Worm (Caenorhabditis elegans) whole organism, young adult: ENCODE data around the gene str-238.

Experiments
- B0336.3 ChIP-seq: fragments of 200-800 bp; sonication (Bioruptor generic); IDR thresholded peaks from 2 replicates; pipeline ENCODE4 v1.3.6; 2022; ENCODE audit warnings: missing genetic modification characterization, missing compliant biosample characterization
- C17E4.6 ChIP-seq: fragments of 200-800 bp; sonication (Bioruptor generic); IDR thresholded peaks from 2 replicates; pipeline ENCODE4 v1.3.6; 2022; ENCODE audit warnings: missing genetic modification reagents, missing genetic modification characterization, missing compliant biosample characterization
- F37B4.10 ChIP-seq: fragments of 200-800 bp; sonication (Bioruptor generic); IDR thresholded peaks from 2 replicates; pipeline ENCODE4 v1.3.6; 2022; ENCODE audit warnings: missing genetic modification characterization, missing compliant biosample characterization
- F55B11.4 ChIP-seq: sonication (generic microtip); optimal IDR thresholded peaks from 2 replicates; lab custom pipeline; 2016; ENCODE audit warnings: missing compliant biosample characterization, missing genetic modification characterization, borderline replicate concordance; ENCODE audit not compliant: insufficient read depth
- F57A8.1 ChIP-seq: fragments of 200-800 bp; sonication (Bioruptor generic); optimal IDR thresholded peaks from 2 replicates; lab custom pipeline; 2018; ENCODE audit warnings: mild to moderate bottlenecking, missing genetic modification characterization, moderate library complexity, missing compliant biosample characterization
- K11D2.4 ChIP-seq: fragments of 200-800 bp; sonication (Bioruptor generic); IDR thresholded peaks from 2 replicates; pipeline ENCODE4 v1.3.6; 2022; ENCODE audit warnings: missing genetic modification reagents, missing genetic modification characterization, missing compliant biosample characterization
- K12H6.12 ChIP-seq: fragments of 200-800 bp; sonication (Bioruptor generic); optimal IDR thresholded peaks from 2 replicates; lab custom pipeline; 2018; ENCODE audit warnings: mild to moderate bottlenecking, missing genetic modification characterization, missing compliant biosample characterization
- T07F8.4 ChIP-seq: sonication (generic microtip); optimal IDR thresholded peaks from 2 replicates; lab custom pipeline; 2016; ENCODE audit warnings: mild to moderate bottlenecking, missing genetic modification characterization, moderate library complexity, missing compliant biosample characterization
- Y53F4B.3 ChIP-seq: fragments of 200-800 bp; sonication (Bioruptor generic); IDR thresholded peaks from 2 replicates; pipeline ENCODE4 v1.3.6; 2022; ENCODE audit warnings: missing genetic modification reagents, missing genetic modification characterization, missing compliant biosample characterization
- Y53G8AR.9 ChIP-seq: fragments of 200-800 bp; sonication (Bioruptor generic); conservative IDR thresholded peaks from 2 replicates; pipeline ENCODE4 v1.3.6; 2022; ENCODE audit warnings: missing genetic modification reagents, missing genetic modification characterization, missing compliant biosample characterization
- Y56A3A.18 ChIP-seq: fragments of 200-800 bp; sonication (Bioruptor generic); IDR thresholded peaks from 2 replicates; pipeline ENCODE4 v1.3.6; 2022; ENCODE audit warnings: missing genetic modification reagents, missing genetic modification characterization, missing compliant biosample characterization
- Y67H2A.10 ChIP-seq: fragments of 200-800 bp; sonication (Bioruptor generic); conservative IDR thresholded peaks from 2 replicates; pipeline ENCODE4 v1.3.6; 2022; ENCODE audit warnings: missing genetic modification reagents, missing genetic modification characterization, missing compliant biosample characterization
- Y95B8A.8 ChIP-seq: fragments of 200-800 bp; sonication (Bioruptor generic); IDR thresholded peaks from 2 replicates; pipeline ENCODE4 v1.3.6; 2022; ENCODE audit warnings: missing genetic modification reagents, missing genetic modification characterization, missing compliant biosample characterization
- ZK185.1 ChIP-seq: sonication (generic microtip); optimal IDR thresholded peaks from 2 replicates; lab custom pipeline; 2016; ENCODE audit warnings: mild to moderate bottlenecking, missing genetic modification characterization, missing compliant biosample characterization; ENCODE audit not compliant: poor library complexity, severe bottlenecking
- ama-1 ChIP-seq, 3 experiments: fragments of 150-350 bp in 1 of 3; sonication (generic microtip) in 2 of 3; optimal IDR thresholded peaks; 2 replicates each; lab custom pipeline; 2014 to 2018; ENCODE audit warnings: missing biosample characterization in 2 of 3, missing genetic modification characterization in 2 of 3, missing genetic modification reagents in 2 of 3
- bed-1 ChIP-seq: fragments of 200-800 bp; sonication (Bioruptor generic); IDR thresholded peaks from 2 replicates; pipeline ENCODE4 v1.3.6; 2022; ENCODE audit warnings: missing genetic modification reagents, missing genetic modification characterization, missing compliant biosample characterization
- ccch-3 ChIP-seq: fragments of 200-800 bp; sonication (Bioruptor generic); optimal IDR thresholded peaks from 2 replicates; lab custom pipeline; 2018; ENCODE audit warnings: mild to moderate bottlenecking, missing genetic modification characterization, missing compliant biosample characterization
- ceh-27 ChIP-seq: fragments of 200-800 bp; sonication (Bioruptor generic); optimal IDR thresholded peaks from 2 replicates; lab custom pipeline; 2018; ENCODE audit warnings: mild to moderate bottlenecking, missing genetic modification characterization, moderate library complexity, missing compliant biosample characterization
- ceh-40 ChIP-seq: fragments of 200-800 bp; sonication (Bioruptor generic); IDR thresholded peaks from 2 replicates; pipeline ENCODE4 v1.3.6; 2022; ENCODE audit warnings: missing genetic modification characterization, missing compliant biosample characterization
- die-1 ChIP-seq: sonication (generic microtip); optimal IDR thresholded peaks from 2 replicates; lab custom pipeline; 2016; ENCODE audit warnings: missing genotype, mild to moderate bottlenecking, missing genetic modification characterization, missing compliant biosample characterization
- efl-1 ChIP-seq: fragments of 150-350 bp; optimal IDR thresholded peaks from 2 replicates; lab custom pipeline; 2014; ENCODE audit warnings: missing biosample characterization, missing genetic modification reagents, missing genetic modification characterization
- egl-18 ChIP-seq: fragments of 200-800 bp; sonication (Bioruptor generic); IDR thresholded peaks from 2 replicates; pipeline ENCODE4 v1.3.6; 2022; ENCODE audit warnings: missing genetic modification reagents, missing genetic modification characterization, missing compliant biosample characterization
- egl-44 ChIP-seq: fragments of 200-800 bp; sonication (Bioruptor generic); IDR thresholded peaks from 2 replicates; pipeline ENCODE4 v1.3.6; 2022; ENCODE audit warnings: missing genetic modification reagents, missing genetic modification characterization, missing compliant biosample characterization
- him-1 ChIP-seq: sonication (generic microtip); optimal IDR thresholded peaks from 2 replicates; lab custom pipeline; 2016; ENCODE audit warnings: missing genotype, missing genetic modification reagents, missing genetic modification characterization, missing compliant biosample characterization
- hmg-1.2 ChIP-seq: fragments of 200-800 bp; sonication (Bioruptor generic); IDR thresholded peaks from 2 replicates; pipeline ENCODE4 v1.3.6; 2022; ENCODE audit warnings: missing genetic modification reagents, missing genetic modification characterization, missing compliant biosample characterization
- let-607 ChIP-seq, 2 experiments: fragments of 200-800 bp in 1 of 2; sonication (Bioruptor generic) in 1 of 2; sonication (generic microtip) in 1 of 2; optimal IDR thresholded peaks; 2 replicates each; lab custom pipeline; 2016 to 2018; ENCODE audit warnings: mild to moderate bottlenecking in 2 of 2, missing compliant biosample characterization in 2 of 2, missing genetic modification characterization in 2 of 2, moderate library complexity in 2 of 2, missing genotype in 1 of 2
- mes-4 ChIP-seq: sonication (generic microtip); optimal IDR thresholded peaks from 2 replicates; lab custom pipeline; 2016; ENCODE audit warnings: missing genotype, missing genetic modification characterization, missing compliant biosample characterization
- nfyb-1 ChIP-seq: fragments of 200-800 bp; sonication (Bioruptor generic); IDR thresholded peaks from 2 replicates; pipeline ENCODE4 v1.3.6; 2022; ENCODE audit warnings: missing genetic modification reagents, missing genetic modification characterization, missing compliant biosample characterization
- nhr-120 ChIP-seq: fragments of 200-800 bp; sonication (Bioruptor generic); IDR thresholded peaks from 2 replicates; pipeline ENCODE4 v1.3.6; 2022; ENCODE audit warnings: missing genetic modification characterization, missing compliant biosample characterization
- nhr-80 ChIP-seq: sonication (generic microtip); optimal IDR thresholded peaks from 2 replicates; lab custom pipeline; 2016; ENCODE audit warnings: missing genetic modification characterization, missing compliant biosample characterization
- pha-4 ChIP-seq: fragments of 150-350 bp; sonication (generic microtip); optimal IDR thresholded peaks from 2 replicates; lab custom pipeline; 2014; ENCODE audit warnings: missing biosample characterization, missing genetic modification reagents, missing genetic modification characterization
- repo-1 ChIP-seq: sonication (generic microtip); optimal IDR thresholded peaks from 2 replicates; lab custom pipeline; 2017; ENCODE audit warnings: mild to moderate bottlenecking, missing genetic modification characterization, missing compliant biosample characterization
- tbp1 ChIP-seq: fragments of 200-800 bp; sonication (Bioruptor generic); optimal IDR thresholded peaks from 2 replicates; lab custom pipeline; 2018; ENCODE audit warnings: mild to moderate bottlenecking, missing genetic modification characterization, missing compliant biosample characterization
- tlf-1 ChIP-seq: fragments of 200-800 bp; sonication (Bioruptor generic); optimal IDR thresholded peaks from 2 replicates; lab custom pipeline; 2018; ENCODE audit warnings: mild to moderate bottlenecking, missing genetic modification characterization, missing compliant biosample characterization
- unc-130 ChIP-seq: sonication (generic microtip); optimal IDR thresholded peaks from 2 replicates; lab custom pipeline; 2016; ENCODE audit warnings: missing genetic modification reagents, missing genetic modification characterization, missing compliant biosample characterization
- xnd-1 ChIP-seq: sonication (generic microtip); optimal IDR thresholded peaks from 2 replicates; lab custom pipeline; 2016; ENCODE audit warnings: missing genotype, missing genetic modification reagents, missing genetic modification characterization, missing compliant biosample characterization
- ztf-28 ChIP-seq: fragments of 200-800 bp; sonication (Bioruptor generic); IDR thresholded peaks from 2 replicates; pipeline ENCODE4 v1.3.6; 2022; ENCODE audit warnings: missing genetic modification reagents, missing genetic modification characterization, missing compliant biosample characterization
- ztf-3 ChIP-seq: fragments of 200-800 bp; sonication (Bioruptor generic); optimal IDR thresholded peaks from 2 replicates; lab custom pipeline; 2018; ENCODE audit warnings: mild to moderate bottlenecking, missing genetic modification characterization, missing compliant biosample characterization

Gene str-238

ce11 chrV:725807-726572 lies 38.8 kb upstream of the str-238 start (continued):
- no peak for TF ChIP-seq let-607 (tag; optimal IDR thresholded peaks at IDR 0.05; lab: Kevin White, UChicago)
- TF ChIP-seq nhr-120 (GFP tag; lab: Robert Waterston, UW), result peak; percentile 70; the same call in 1 of the 2 replicates
- TF ChIP-seq repo-1 (tag; lab: Kevin White, UChicago), result no peak
- no peak for TF ChIP-seq tlf-1
- no peak for TF ChIP-seq efl-1 (GFP tag; lab: Kevin White, UChicago)
- no peak for TF ChIP-seq tbp1 (GFP tag; lab: Kevin White, UChicago)
- no peak for TF ChIP-seq egl-44
- peak; percentile 86 for TF ChIP-seq ama-1 (optimal IDR thresholded peaks at IDR 0.05; lab: Kevin White, UChicago)
- no peak for TF ChIP-seq ama-1 (GFP tag; optimal IDR thresholded peaks at IDR 0.05; lab: Kevin White, UChicago)
- 0 out of 2 replicates have a peak, but pooled peaks have one; percentile 8 for TF ChIP-seq Y56A3A.18 (GFP tag; lab: Robert Waterston, UW)
- no peak for TF ChIP-seq him-1
- TF ChIP-seq xnd-1, result no peak
- TF ChIP-seq C17E4.6 (GFP tag; lab: Robert Waterston, UW), result no peak
- no peak for TF ChIP-seq F37B4.10 (GFP tag; lab: Robert Waterston, UW)
- TF ChIP-seq Y67H2A.10 (GFP tag; lab: Robert Waterston, UW), result no peak
- TF ChIP-seq egl-18 (GFP tag; lab: Robert Waterston, UW), result no peak; the same call in 1 of the 2 replicates
- TF ChIP-seq ccch-3, result no peak
- TF ChIP-seq hmg-1.2 (GFP tag; lab: Robert Waterston, UW), result no peak
- no peak for TF ChIP-seq ceh-40 (GFP tag; lab: Robert Waterston, UW)
- TF ChIP-seq die-1 (tag; lab: Kevin White, UChicago), result peak; percentile 31
- TF ChIP-seq bed-1 (GFP tag; lab: Robert Waterston, UW), result no peak
- TF ChIP-seq Y53G8AR.9 (GFP tag; lab: Robert Waterston, UW), result peak; percentile 64
- TF ChIP-seq F57A8.1 (GFP tag; lab: Kevin White, UChicago), result no peak
- TF ChIP-seq pha-4 (tag; lab: Kevin White, UChicago), result no peak
- TF ChIP-seq T07F8.4, result no peak
- TF ChIP-seq ztf-3, result peak; percentile 15
- TF ChIP-seq ztf-28 (GFP tag; lab: Robert Waterston, UW), result no peak
- TF ChIP-seq Y53F4B.3, result no peak
- no peak for TF ChIP-seq mes-4

ce11 chrV:726573-727483 lies 38.0 kb upstream of the str-238 start:
- TF ChIP-seq Y95B8A.8 (peak; percentile 18; the same call in 1 of the 2 replicates), nhr-120 (GFP tag; lab: Robert Waterston, UW) (0 out of 2 replicates have a peak, but pooled peaks have one; percentile 56), ztf-28 (GFP tag; lab: Robert Waterston, UW) (0 out of 2 replicates have a peak, but pooled peaks have one; percentile 10), Y67H2A.10 (GFP tag; lab: Robert Waterston, UW) (no peak), Y53G8AR.9 (GFP tag; lab: Robert Waterston, UW) (peak; percentile 35; the same call in 1 of the 2 replicates), ama-1 (optimal IDR thresholded peaks at IDR 0.05; lab: Kevin White, UChicago) (peak; percentile 38), ama-1 (GFP tag; optimal IDR thresholded peaks at IDR 0.05; lab: Kevin White, UChicago) (no peak), F55B11.4 (tag; lab: Kevin White, UChicago) (no peak), nfyb-1 (peak; percentile 10; the same call in 1 of the 2 replicates), K11D2.4 (GFP tag; lab: Robert Waterston, UW) (peak; percentile 32; the same call in 1 of the 2 replicates), K12H6.12 (tag; lab: Kevin White, UChicago) (peak; percentile 1), unc-130 (GFP tag; lab: Kevin White, UChicago) (no peak), let-607 (tag; optimal IDR thresholded peaks at IDR 0.05; lab: Kevin White, UChicago) (peak; percentile 0 to 33), Y56A3A.18 (GFP tag; lab: Robert Waterston, UW) (peak; percentile 41; the same call in 1 of the 2 replicates), B0336.3 (GFP tag; lab: Robert Waterston, UW) (peak; percentile 7; the same call in 1 of the 2 replicates), nhr-80 (tag; lab: Kevin White, UChicago) (peak; percentile 29), ceh-27 (no peak), ZK185.1 (tag; lab: Kevin White, UChicago) (no peak)
